Fruit fly (Drosophila melanogaster) whole organism, embryonic: ENCODE measurements around the gene CG9503.
A peak's percentile ranks its signal among the peaks of the same experiment; 100 is the strongest.

ENCODE experiments used
- Antp ChIP-seq: fragments of 200-800 bp; sonication (Bioruptor generic); optimal IDR thresholded peaks from 3 replicates; lab custom pipeline; 2016; ENCODE audit warnings: missing biosample characterization, missing genetic modification characterization
- Asciz ChIP-seq: fragments of 200-800 bp; sonication (Bioruptor generic); optimal IDR thresholded peaks from 2 replicates; lab custom pipeline; 2017; ENCODE audit warnings: missing biosample characterization, mild to moderate bottlenecking, missing genetic modification characterization, missing genetic modification reagents
- Atf3 ChIP-seq: fragments of 200-800 bp; sonication (Bioruptor generic); optimal IDR thresholded peaks from 3 replicates; lab custom pipeline; 2016; ENCODE audit warnings: missing biosample characterization, missing genetic modification characterization
- Atf6 ChIP-seq: fragments of 200-800 bp; sonication (Bioruptor generic); IDR thresholded peaks from 2 replicates; pipeline ENCODE4 v1.3.6; 2022; ENCODE audit warnings: missing biosample characterization, missing genetic modification characterization
- Awh ChIP-seq: fragments of 200-800 bp; sonication (Bioruptor generic); IDR thresholded peaks from 2 replicates; pipeline ENCODE4, ENCODE4 v1.3.6; 2022; ENCODE audit warnings: missing biosample characterization, missing genetic modification characterization
- CG12391 ChIP-seq: fragments of 200-800 bp; sonication (Bioruptor generic); optimal IDR thresholded peaks from 3 replicates; lab custom pipeline; 2018; ENCODE audit warnings: missing biosample characterization, mild to moderate bottlenecking, missing genetic modification characterization, moderate library complexity
- CG13287 ChIP-seq: fragments of 200-800 bp; sonication (Bioruptor generic); IDR thresholded peaks from 2 replicates; pipeline ENCODE4 v1.3.6; 2022; ENCODE audit warnings: missing biosample characterization, missing genetic modification characterization; ENCODE audit not compliant: partially characterized antibody
- CG15514 ChIP-seq: fragments of 200-800 bp; sonication (Bioruptor generic); optimal IDR thresholded peaks from 3 replicates; lab custom pipeline; 2017; ENCODE audit warnings: missing biosample characterization, missing genetic modification characterization, mild to moderate bottlenecking, moderate library complexity, missing genetic modification reagents
- CG1647 ChIP-seq: fragments of 200-800 bp; sonication (Bioruptor generic); optimal IDR thresholded peaks from 3 replicates; lab custom pipeline; 2016; ENCODE audit warnings: missing biosample characterization, missing genetic modification characterization
- CG18262 ChIP-seq: fragments of 200-800 bp; optimal IDR thresholded peaks from 3 replicates; lab custom pipeline; 2019; ENCODE audit warnings: missing biosample characterization, mild to moderate bottlenecking, missing genetic modification characterization, moderate library complexity
- CG3163 ChIP-seq: fragments of 200-800 bp; sonication (Bioruptor generic); optimal IDR thresholded peaks from 3 replicates; lab custom pipeline; 2016; ENCODE audit warnings: missing biosample characterization, missing genetic modification characterization
- CG32767 ChIP-seq: fragments of 200-800 bp; sonication (Bioruptor generic); IDR thresholded peaks from 2 replicates; pipeline ENCODE4 v1.3.6; 2022; ENCODE audit warnings: missing biosample characterization, missing genetic modification characterization
- CG4360 ChIP-seq: fragments of 200-800 bp; sonication (Bioruptor generic); IDR thresholded peaks from 2 replicates; pipeline ENCODE4 v1.3.6; 2022; ENCODE audit warnings: missing biosample characterization, missing genetic modification characterization
- CG4730 ChIP-seq: fragments of 200-800 bp; sonication (Bioruptor generic); IDR thresholded peaks from 2 replicates; pipeline ENCODE4 v1.3.6; 2022; ENCODE audit warnings: missing biosample characterization, missing genetic modification characterization
- CG6254 ChIP-seq: fragments of 200-800 bp; sonication (Bioruptor generic); optimal IDR thresholded peaks from 3 replicates; lab custom pipeline; 2017; ENCODE audit warnings: mild to moderate bottlenecking, missing biosample characterization, missing genetic modification reagents, missing genetic modification characterization
- CG7745 ChIP-seq: fragments of 200-800 bp; sonication (Bioruptor generic); optimal IDR thresholded peaks from 2 replicates; lab custom pipeline; 2018; ENCODE audit warnings: missing biosample characterization, mild to moderate bottlenecking, missing genetic modification characterization, moderate library complexity
- CG7928 ChIP-seq: fragments of 200-800 bp; sonication (Bioruptor generic); optimal IDR thresholded peaks from 2 replicates; lab custom pipeline; 2017; ENCODE audit warnings: missing biosample characterization, mild to moderate bottlenecking, missing genetic modification characterization
- CG8089 ChIP-seq: fragments of 200-800 bp; sonication (Bioruptor generic); optimal IDR thresholded peaks from 3 replicates; lab custom pipeline; 2016; ENCODE audit warnings: missing biosample characterization, missing genetic modification characterization
- CG8359 ChIP-seq: fragments of 200-800 bp; sonication (Bioruptor generic); optimal IDR thresholded peaks from 2 replicates; lab custom pipeline; 2017; ENCODE audit warnings: missing biosample characterization, mild to moderate bottlenecking, missing genetic modification characterization, borderline replicate concordance
- HHEX ChIP-seq: fragments of 200-800 bp; sonication (Bioruptor generic); optimal IDR thresholded peaks from 3 replicates; lab custom pipeline; 2017; ENCODE audit warnings: missing biosample characterization, mild to moderate bottlenecking, missing genetic modification characterization, missing genetic modification reagents
- HLHmδ ChIP-seq: fragments of 200-800 bp; sonication (Bioruptor generic); optimal IDR thresholded peaks from 2 replicates; lab custom pipeline; 2018; ENCODE audit warnings: missing biosample characterization, mild to moderate bottlenecking, missing genetic modification characterization, moderate library complexity
- Hey ChIP-seq: fragments of 200-800 bp; sonication (Bioruptor generic); optimal IDR thresholded peaks from 3 replicates; lab custom pipeline; 2018; ENCODE audit warnings: missing biosample characterization, mild to moderate bottlenecking, missing genetic modification characterization
- Lim3 ChIP-seq: fragments of 200-800 bp; sonication (Bioruptor generic); IDR thresholded peaks from 2 replicates; pipeline ENCODE4 v1.3.6; 2022; ENCODE audit warnings: missing biosample characterization, missing genetic modification characterization
- MTF-1 ChIP-seq: fragments of 200-800 bp; sonication (Bioruptor generic); optimal IDR thresholded peaks from 2 replicates; lab custom pipeline; 2018; ENCODE audit warnings: missing biosample characterization, mild to moderate bottlenecking, missing genetic modification characterization, borderline replicate concordance
- Med ChIP-seq: fragments of 200-800 bp; sonication (Bioruptor generic); peaks from one replicate; lab custom pipeline; 2016; ENCODE audit warnings: missing biosample characterization, missing genetic modification characterization, mild to moderate bottlenecking, inconsistent platforms, moderate library complexity
- Ptx1 ChIP-seq: fragments of 200-800 bp; sonication (Bioruptor generic); IDR thresholded peaks from 2 replicates; pipeline ENCODE4 v1.3.6; 2022; ENCODE audit warnings: missing biosample characterization, missing genetic modification characterization
- Scr ChIP-seq: fragments of 200-800 bp; sonication (Bioruptor generic); IDR thresholded peaks from 2 replicates; pipeline ENCODE4 v1.3.6; 2022; ENCODE audit warnings: missing biosample characterization, missing genetic modification characterization; ENCODE audit not compliant: partially characterized antibody
- Sox102F ChIP-seq: fragments of 200-800 bp; sonication (Bioruptor generic); optimal IDR thresholded peaks from 2 replicates; lab custom pipeline; 2018; ENCODE audit warnings: missing biosample characterization, mild to moderate bottlenecking, missing genetic modification characterization, moderate library complexity
- Spps ChIP-seq: fragments of 200-800 bp; sonication (Bioruptor generic); optimal IDR thresholded peaks from 2 replicates; lab custom pipeline; 2018; ENCODE audit warnings: missing biosample characterization, mild to moderate bottlenecking, missing genetic modification characterization
- Stat92E ChIP-seq, 3 experiments: fragments of >200 bp in 2 of 3; fragments of 200-800 bp in 1 of 3; sonication (Bioruptor generic) in 1 of 3; optimal IDR thresholded peaks; 2 replicates each; lab custom pipeline; 2017 to 2019; ENCODE audit warnings: missing biosample characterization in 3 of 3, missing genetic modification characterization in 3 of 3, mild to moderate bottlenecking in 1 of 3, moderate library complexity in 1 of 3
- Vsx1 ChIP-seq: fragments of 200-800 bp; sonication (Bioruptor generic); optimal IDR thresholded peaks from 2 replicates; lab custom pipeline; 2017; ENCODE audit warnings: missing biosample characterization, mild to moderate bottlenecking, missing genetic modification characterization, missing genetic modification reagents
- chm ChIP-seq: fragments of 200-800 bp; sonication (Bioruptor generic); IDR thresholded peaks from 2 replicates; pipeline ENCODE4 v1.3.6; 2022; ENCODE audit warnings: missing biosample characterization, missing genetic modification characterization
- dan ChIP-seq: fragments of 200-800 bp; sonication (Bioruptor generic); IDR thresholded peaks from 2 replicates; pipeline ENCODE4 v1.3.6; 2022; ENCODE audit warnings: missing biosample characterization, missing genetic modification characterization
- hbn ChIP-seq: fragments of 200-800 bp; sonication (Bioruptor generic); IDR thresholded peaks from 2 replicates; pipeline ENCODE4 v1.3.6; 2022; ENCODE audit warnings: missing biosample characterization, missing genetic modification characterization; ENCODE audit not compliant: partially characterized antibody
- kah ChIP-seq: fragments of 200-800 bp; sonication (Bioruptor generic); optimal IDR thresholded peaks from 2 replicates; lab custom pipeline; 2018; ENCODE audit warnings: missing biosample characterization, mild to moderate bottlenecking, missing genetic modification characterization
- ken ChIP-seq: fragments of 200-800 bp; sonication (Bioruptor generic); IDR thresholded peaks from 3 replicates; pipeline ENCODE4 v1.3.6; 2022; ENCODE audit warnings: missing biosample characterization, missing genetic modification characterization
- klu ChIP-seq: fragments of 200-800 bp; sonication (Bioruptor generic); IDR thresholded peaks from 2 replicates; pipeline ENCODE4 v1.3.6; 2022; ENCODE audit warnings: missing biosample characterization, missing genetic modification characterization
- lilli ChIP-seq: fragments of 200-800 bp; sonication (Bioruptor generic); optimal IDR thresholded peaks from 3 replicates; lab custom pipeline; 2016; ENCODE audit warnings: missing biosample characterization, missing genetic modification characterization
- nau ChIP-seq: fragments of 200-800 bp; sonication (Bioruptor generic); optimal IDR thresholded peaks from 3 replicates; lab custom pipeline; 2017; ENCODE audit warnings: missing biosample characterization, mild to moderate bottlenecking, missing genetic modification characterization, missing genetic modification reagents
- prd ChIP-seq, 3 experiments: fragments of >200 bp in 2 of 3; fragments of 200-800 bp in 1 of 3; sonication (Bioruptor generic) in 1 of 3; optimal IDR thresholded peaks in 2 of 3; IDR thresholded peaks in 1 of 3; 2 replicates in 2 of 3; 3 replicates in 1 of 3; pipeline versions ENCODE4 v1.3.6 to Lab custom; 2017 to 2022; ENCODE audit warnings: missing biosample characterization in 1 of 3, missing genetic modification characterization in 1 of 3
- ranshi ChIP-seq: fragments of 200-800 bp; sonication (Bioruptor generic); IDR thresholded peaks from 2 replicates; pipeline ENCODE4 v1.3.6; 2022; ENCODE audit warnings: missing biosample characterization, missing genetic modification characterization
- sd ChIP-seq: fragments of 200-800 bp; sonication (Bioruptor generic); optimal IDR thresholded peaks from 3 replicates; lab custom pipeline; 2018; ENCODE audit warnings: missing biosample characterization, mild to moderate bottlenecking, missing genetic modification characterization, moderate library complexity
- seq ChIP-seq: fragments of 200-800 bp; sonication (Bioruptor generic); IDR thresholded peaks from 2 replicates; pipeline ENCODE4 v1.3.6; 2022; ENCODE audit warnings: missing biosample characterization, missing genetic modification characterization
- sob ChIP-seq: fragments of 200-800 bp; sonication (Bioruptor generic); IDR thresholded peaks from 2 replicates; pipeline ENCODE4 v1.3.6; 2022; ENCODE audit warnings: missing biosample characterization, missing genetic modification characterization
- stc ChIP-seq: fragments of 200-800 bp; sonication (Bioruptor generic); IDR thresholded peaks from 2 replicates; pipeline ENCODE4 v1.3.6; 2022; ENCODE audit warnings: missing biosample characterization, missing genetic modification characterization
- stwl ChIP-seq: fragments of 200-800 bp; sonication (Bioruptor generic); optimal IDR thresholded peaks from 3 replicates; lab custom pipeline; 2018; ENCODE audit warnings: missing biosample characterization, mild to moderate bottlenecking, missing genetic modification characterization, moderate library complexity
- tgo ChIP-seq: fragments of 200-800 bp; sonication (Bioruptor generic); IDR thresholded peaks from 3 replicates; pipeline ENCODE4 v1.3.6; 2022; ENCODE audit warnings: missing biosample characterization, missing genetic modification characterization
- toy ChIP-seq: fragments of 200-800 bp; sonication (Bioruptor generic); IDR thresholded peaks from 2 replicates; pipeline ENCODE4 v1.3.6; 2022; ENCODE audit warnings: missing biosample characterization, missing genetic modification characterization
- tx ChIP-seq: fragments of 200-800 bp; sonication (Bioruptor generic); optimal IDR thresholded peaks from 2 replicates; lab custom pipeline; 2016; ENCODE audit warnings: missing biosample characterization, missing genetic modification characterization
- wek ChIP-seq: fragments of 200-800 bp; sonication (Bioruptor generic); optimal IDR thresholded peaks from 3 replicates; lab custom pipeline; 2018; ENCODE audit warnings: missing biosample characterization, mild to moderate bottlenecking, missing genetic modification characterization, moderate library complexity

The CG9503 gene

dm6 chrX:14947399-14947798, 24.1 kb upstream of the CG9503 start (continued):
- TF ChIP-seq sd (tag; lab: Kevin White, UChicago) (peak; percentile 5), MTF-1 (GFP tag; lab: Kevin White, UChicago) (peak; percentile 77), Med (GFP tag; lab: Kevin White, UChicago) (peak; percentile 76), nau (GFP tag; lab: Kevin White, UChicago) (peak; percentile 79), Asciz (GFP tag; lab: Kevin White, UChicago) (peak; percentile 55), Ptx1 (GFP tag; lab: Robert Waterston, UW) (no peak), CG3163 (GFP tag; lab: Kevin White, UChicago) (no peak), tgo (GFP tag; lab: Robert Waterston, UW) (no peak), Vsx1 (GFP tag; lab: Kevin White, UChicago) (no peak), CG7928 (peak; percentile 4), CG1647 (GFP tag; lab: Kevin White, UChicago) (no peak), Awh (peak; percentile 77), Hey (no peak), Sox102F (GFP tag; lab: Kevin White, UChicago) (no peak), ken (GFP tag; lab: Robert Waterston, UW) (0 out of 3 replicates have a peak, but pooled peaks have one; percentile 44), CG8089 (GFP tag; lab: Kevin White, UChicago) (no peak), CG32767 (GFP tag; lab: Robert Waterston, UW) (no peak), dan (GFP tag; lab: Robert Waterston, UW) (no peak), stwl (tag; lab: Kevin White, UChicago) (peak; percentile 17), ranshi (peak; percentile 45; the same call in 1 of the 2 replicates), CG12391 (no peak), Spps (no peak), stc (GFP tag; lab: Robert Waterston, UW) (peak; percentile 59), Scr (GFP tag; lab: Robert Waterston, UW) (no peak), CG13287 (GFP tag; lab: Robert Waterston, UW) (no peak), CG7745 (tag; lab: Kevin White, UChicago) (no peak), lilli (GFP tag; lab: Kevin White, UChicago) (peak; percentile 2), kah (GFP tag; lab: Kevin White, UChicago) (peak; percentile 61), CG4360 (GFP tag; lab: Robert Waterston, UW) (no peak), HHEX (GFP tag; lab: Kevin White, UChicago) (peak; percentile 77), prd (optimal IDR thresholded peaks at IDR 0.05; lab: Kevin White, UChicago) (no peak), prd (GFP tag; IDR thresholded peaks at IDR 0.05; lab: Robert Waterston, UW) (0 out of 3 replicates have a peak, but pooled peaks have one; percentile 6), seq (GFP tag; lab: Robert Waterston, UW) (peak; percentile 53; the same call in 1 of the 2 replicates), HLHmδ (GFP tag; lab: Kevin White, UChicago) (peak; percentile 69), CG4730 (GFP tag; lab: Robert Waterston, UW) (no peak), CG15514 (GFP tag; lab: Kevin White, UChicago) (peak; percentile 74), wek (peak; percentile 46), Atf6 (GFP tag; lab: Robert Waterston, UW) (peak; percentile 53), CG8359 (no peak), Atf3 (GFP tag; lab: Kevin White, UChicago) (no peak), Lim3 (no peak), toy (GFP tag; lab: Robert Waterston, UW) (peak; percentile 41; the same call in 1 of the 2 replicates), chm (peak; percentile 73), CG18262 (no peak), CG6254 (GFP tag; lab: Kevin White, UChicago) (peak; percentile 76), hbn (GFP tag; lab: Robert Waterston, UW) (no peak), Stat92E (GFP tag; optimal IDR thresholded peaks at IDR 0.05; lab: Kevin White, UChicago) (no peak), klu (GFP tag; lab: Robert Waterston, UW) (no peak), sob (GFP tag; lab: Robert Waterston, UW) (peak; percentile 45; the same call in 1 of the 2 replicates), Antp (GFP tag; lab: Kevin White, UChicago) (no peak), tx (GFP tag; lab: Kevin White, UChicago) (no peak)
